Worm (Caenorhabditis elegans): Measurements from ENCODE around the gene cit-1.2.

Gene cit-1.2

DNA sequence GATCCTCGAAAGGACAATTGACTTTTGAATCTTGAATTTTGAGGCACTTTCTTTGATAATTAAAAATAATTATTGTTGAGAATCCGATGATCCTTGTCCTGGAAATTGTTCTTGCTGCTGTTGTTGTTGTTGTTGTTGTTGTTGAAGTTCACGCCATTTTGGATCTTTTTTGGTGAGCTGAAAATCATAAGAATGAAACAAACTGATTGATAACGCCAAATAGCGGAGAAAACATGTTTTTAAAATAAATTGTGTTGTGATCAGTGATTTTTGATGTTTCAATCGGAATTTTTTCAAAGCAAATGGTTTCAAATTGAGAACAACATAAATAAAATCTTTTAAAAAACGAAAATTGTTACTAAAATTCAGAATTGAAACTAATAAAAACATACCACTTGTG lies 6.5 kb downstream of the cit-1.2 start:
- no peak for TF ChIP-seq tbx-11 (GFP tag; IDR thresholded peaks at IDR 0.05)

DNA sequence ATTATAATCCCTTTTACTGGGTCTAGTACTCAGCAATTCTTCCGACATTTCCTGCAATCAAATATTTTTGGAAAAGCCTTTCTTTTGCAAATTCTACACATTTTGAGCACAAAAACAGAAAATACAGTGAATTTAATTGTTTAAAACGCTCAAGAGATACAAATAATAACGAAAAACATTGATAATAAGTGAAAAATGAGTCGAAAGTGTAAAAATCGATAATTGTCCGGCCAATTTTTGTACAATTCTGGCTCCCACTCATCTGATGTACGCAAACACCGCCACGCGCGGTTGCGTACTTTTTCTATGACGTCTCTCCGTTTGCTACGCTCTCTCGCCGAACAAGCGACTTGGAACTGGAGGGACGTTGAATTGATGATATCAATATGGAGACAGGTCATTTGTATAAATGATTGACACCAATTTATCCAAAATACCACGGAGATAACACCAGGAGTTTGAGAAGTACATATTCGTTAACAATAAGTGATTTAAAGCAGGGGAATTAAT lies 10.3 kb downstream of the cit-1.2 start, which contains the start of gene lin-36:
Gene lin-36, minus strand, starts transcription at position 51 of the 510 bp plus-strand sequence.
- TF ChIP-seq hmg-4 (GFP tag; optimal IDR thresholded peaks at IDR 0.05) = peak; percentile 26
- TF ChIP-seq flt-1 (GFP tag; IDR thresholded peaks at IDR 0.05) = no peak
- TF ChIP-seq aly-1 (tag; optimal IDR thresholded peaks at IDR 0.05) = no peak
- TF ChIP-seq tbx-11 (GFP tag; IDR thresholded peaks at IDR 0.05) = no peak
- TF ChIP-seq ets-7 (tag; optimal IDR thresholded peaks at IDR 0.05) = no peak
- TF ChIP-seq B0310.2 (tag; optimal IDR thresholded peaks at IDR 0.05) = no peak
- no peak for TF ChIP-seq ceh-36 (tag; optimal IDR thresholded peaks at IDR 0.05)
- TF ChIP-seq ama-1 (optimal IDR thresholded peaks at IDR 0.05) = no peak
- no peak for TF ChIP-seq hmbx-1 (tag; optimal IDR thresholded peaks at IDR 0.05)
- TF ChIP-seq sea-1 (GFP tag; conservative IDR thresholded peaks at IDR 0.05) = 0 out of 2 replicates have a peak, but pooled peaks have one; percentile 11
- TF ChIP-seq ceh-13 (GFP tag; optimal IDR thresholded peaks at IDR 0.05) = no peak
- no peak for TF ChIP-seq tbx-37 (GFP tag; conservative IDR thresholded peaks at IDR 0.05)
- TF ChIP-seq pes-1 (GFP tag; IDR thresholded peaks at IDR 0.05) = peak; percentile 57; the same call in 1 of the 2 replicates
- TF ChIP-seq scrt-1 (GFP tag; IDR thresholded peaks at IDR 0.05) = no peak
- peak; percentile 78 for TF ChIP-seq F13C5.2 (tag; optimal IDR thresholded peaks at IDR 0.05)
- TF ChIP-seq hnd-1 (tag; optimal IDR thresholded peaks at IDR 0.05) = no peak
- TF ChIP-seq tra-4 (tag; optimal IDR thresholded peaks at IDR 0.05) = no peak

ce11 chrIII:8022077-8022476 lies 11.5 kb downstream of the cit-1.2 start, which contains the start of gene F44B9.2:
Gene F44B9.2, plus strand, starts transcription at chrIII:8022463.
- TF ChIP-seq hmg-4 (GFP tag; optimal IDR thresholded peaks at IDR 0.05) (no peak), ets-7 (tag; optimal IDR thresholded peaks at IDR 0.05) (no peak), scrt-1 (GFP tag; IDR thresholded peaks at IDR 0.05) (no peak), aly-1 (tag; optimal IDR thresholded peaks at IDR 0.05) (no peak), sea-1 (GFP tag; conservative IDR thresholded peaks at IDR 0.05) (no peak), tbx-11 (GFP tag; IDR thresholded peaks at IDR 0.05) (no peak), F13C5.2 (tag; optimal IDR thresholded peaks at IDR 0.05) (no peak), B0310.2 (tag; optimal IDR thresholded peaks at IDR 0.05) (no peak), tra-4 (tag; optimal IDR thresholded peaks at IDR 0.05) (no peak)

ce11 chrIII:8027942-8028341 lies 17.4 kb downstream of the cit-1.2 start, which contains the start of gene mdt-30:
Gene mdt-30, minus strand, starts transcription at chrIII:8028042.
- TF ChIP-seq hmbx-1 (tag; optimal IDR thresholded peaks at IDR 0.05) (no peak), hnd-1 (tag; optimal IDR thresholded peaks at IDR 0.05) (no peak), pes-1 (GFP tag; IDR thresholded peaks at IDR 0.05) (no peak), sea-1 (GFP tag; conservative IDR thresholded peaks at IDR 0.05) (no peak), tbx-37 (GFP tag; conservative IDR thresholded peaks at IDR 0.05) (no peak), B0310.2 (tag; optimal IDR thresholded peaks at IDR 0.05) (no peak), ceh-13 (GFP tag; optimal IDR thresholded peaks at IDR 0.05) (no peak), ets-7 (tag; optimal IDR thresholded peaks at IDR 0.05) (no peak), ceh-36 (tag; optimal IDR thresholded peaks at IDR 0.05) (no peak), aly-1 (tag; optimal IDR thresholded peaks at IDR 0.05) (no peak), hmg-4 (GFP tag; optimal IDR thresholded peaks at IDR 0.05) (no peak), tbx-11 (GFP tag; IDR thresholded peaks at IDR 0.05) (no peak), tra-4 (tag; optimal IDR thresholded peaks at IDR 0.05) (no peak), ama-1 (optimal IDR thresholded peaks at IDR 0.05) (no peak), scrt-1 (GFP tag; IDR thresholded peaks at IDR 0.05) (no peak)

ce11 chrIII:8029487-8029886 lies 18.9 kb downstream of the cit-1.2 start, which contains the start of gene F44B9.8:
Gene F44B9.8, minus strand, starts transcription at chrIII:8029649.
- TF ChIP-seq aly-1 (tag; optimal IDR thresholded peaks at IDR 0.05) (no peak), ceh-36 (tag; optimal IDR thresholded peaks at IDR 0.05) (no peak), tbx-11 (GFP tag; IDR thresholded peaks at IDR 0.05) (no peak), B0310.2 (tag; optimal IDR thresholded peaks at IDR 0.05) (no peak), ama-1 (optimal IDR thresholded peaks at IDR 0.05) (no peak), hmg-4 (GFP tag; optimal IDR thresholded peaks at IDR 0.05) (no peak), sea-1 (GFP tag; conservative IDR thresholded peaks at IDR 0.05) (no peak), scrt-1 (GFP tag; IDR thresholded peaks at IDR 0.05) (no peak), ets-7 (tag; optimal IDR thresholded peaks at IDR 0.05) (no peak), pes-1 (GFP tag; IDR thresholded peaks at IDR 0.05) (no peak), tbx-37 (GFP tag; conservative IDR thresholded peaks at IDR 0.05) (no peak), hnd-1 (tag; optimal IDR thresholded peaks at IDR 0.05) (no peak), flt-1 (GFP tag; IDR thresholded peaks at IDR 0.05) (no peak)

DNA sequence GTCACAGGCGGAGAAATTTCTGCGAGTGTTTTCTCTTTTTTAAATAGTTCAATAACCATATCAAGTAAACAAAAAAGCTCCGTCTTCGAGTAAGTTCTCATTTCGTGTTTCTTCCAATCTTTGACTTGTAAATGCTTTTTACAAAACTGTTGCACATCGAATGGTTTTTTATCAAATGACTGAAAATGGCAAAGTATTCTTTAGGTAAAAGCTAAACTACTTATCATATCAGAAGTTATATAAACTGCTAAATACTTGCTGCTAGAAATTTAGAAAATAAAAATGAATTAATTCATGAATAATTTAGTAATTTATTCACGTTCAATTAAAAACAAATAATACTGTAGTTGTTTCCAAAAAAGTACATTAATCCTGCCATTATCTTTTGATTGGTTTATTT lies 20.4 kb downstream of the cit-1.2 start, which contains the start of gene F44B9.9:
Gene F44B9.9, minus strand, starts transcription at position 101 of the 400 bp plus-strand sequence.
- TF ChIP-seq sea-1 (GFP tag; conservative IDR thresholded peaks at IDR 0.05) = no peak
- no peak for TF ChIP-seq tbx-37 (GFP tag; conservative IDR thresholded peaks at IDR 0.05)
- no peak for TF ChIP-seq hmg-4 (GFP tag; optimal IDR thresholded peaks at IDR 0.05)
- no peak for TF ChIP-seq ama-1 (optimal IDR thresholded peaks at IDR 0.05)
- no peak for TF ChIP-seq hmbx-1 (tag; optimal IDR thresholded peaks at IDR 0.05)
- TF ChIP-seq B0310.2 (tag; optimal IDR thresholded peaks at IDR 0.05) = no peak
- TF ChIP-seq ets-7 (tag; optimal IDR thresholded peaks at IDR 0.05) = no peak
- TF ChIP-seq tra-4 (tag; optimal IDR thresholded peaks at IDR 0.05) = no peak
- TF ChIP-seq aly-1 (tag; optimal IDR thresholded peaks at IDR 0.05) = no peak

ce11 chrIII:8033534-8033933 lies 23.0 kb downstream of the cit-1.2 start, which contains the start of gene F44B9.10:
Gene F44B9.10, minus strand, starts transcription at chrIII:8033634.
- TF ChIP-seq ceh-36 (tag; optimal IDR thresholded peaks at IDR 0.05) (no peak), scrt-1 (GFP tag; IDR thresholded peaks at IDR 0.05) (no peak), sea-1 (GFP tag; conservative IDR thresholded peaks at IDR 0.05) (no peak), tbx-37 (GFP tag; conservative IDR thresholded peaks at IDR 0.05) (no peak)

ce11 chrIII:8036050-8036449 lies 25.5 kb downstream of the cit-1.2 start:
- TF ChIP-seq ets-7 (tag; optimal IDR thresholded peaks at IDR 0.05) = no peak
- TF ChIP-seq hmbx-1 (tag; optimal IDR thresholded peaks at IDR 0.05) = no peak
- no peak for TF ChIP-seq ceh-36 (tag; optimal IDR thresholded peaks at IDR 0.05)
- TF ChIP-seq hmg-4 (GFP tag; optimal IDR thresholded peaks at IDR 0.05) = no peak
- no peak for TF ChIP-seq tra-4 (tag; optimal IDR thresholded peaks at IDR 0.05)
- TF ChIP-seq sea-1 (GFP tag; conservative IDR thresholded peaks at IDR 0.05) = no peak
- TF ChIP-seq flt-1 (GFP tag; IDR thresholded peaks at IDR 0.05) = no peak
- no peak for TF ChIP-seq scrt-1 (GFP tag; IDR thresholded peaks at IDR 0.05)
- no peak for TF ChIP-seq F13C5.2 (tag; optimal IDR thresholded peaks at IDR 0.05)
- no peak for TF ChIP-seq hnd-1 (tag; optimal IDR thresholded peaks at IDR 0.05)
- TF ChIP-seq pes-1 (GFP tag; IDR thresholded peaks at IDR 0.05) = no peak
- no peak for TF ChIP-seq ceh-13 (GFP tag; optimal IDR thresholded peaks at IDR 0.05)
- no peak for TF ChIP-seq tbx-37 (GFP tag; conservative IDR thresholded peaks at IDR 0.05)
- no peak for TF ChIP-seq B0310.2 (tag; optimal IDR thresholded peaks at IDR 0.05)
